Fruit fly (Drosophila melanogaster) whole organism, wandering third instar larva: ENCODE measurements around the gene Ca-beta.

Source experiments
- CG32264 ChIP-seq: fragments of 200-800 bp; sonication (Bioruptor generic); optimal IDR thresholded peaks from 2 replicates; lab custom pipeline; 2016; ENCODE audit warnings: missing biosample characterization, missing genetic modification characterization
- CG9705 ChIP-seq: fragments of 200-800 bp; sonication (Bioruptor generic); optimal IDR thresholded peaks from 2 replicates; lab custom pipeline; 2018; ENCODE audit warnings: missing biosample characterization, mild to moderate bottlenecking, missing genetic modification characterization
- CrebA ChIP-seq: fragments of 200-800 bp; sonication (Bioruptor generic); optimal IDR thresholded peaks from 2 replicates; lab custom pipeline; 2016; ENCODE audit warnings: missing biosample characterization, mild to moderate bottlenecking, missing genetic modification characterization, borderline replicate concordance
- Dfd ChIP-seq: fragments of >200 bp; optimal IDR thresholded peaks from 2 replicates; lab custom pipeline; 2017; ENCODE audit warnings: missing biosample characterization, missing genetic modification characterization
- Dif ChIP-seq: fragments of 200-275, 200-300 bp; sonication (Bioruptor generic); optimal IDR thresholded peaks from 2 replicates; lab custom pipeline; 2018; ENCODE audit warnings: missing biosample characterization, missing genetic modification characterization; ENCODE audit not compliant: partially characterized antibody
- GATAd ChIP-seq: sonication (Bioruptor generic); optimal IDR thresholded peaks from 2 replicates; lab custom pipeline; 2016; ENCODE audit warnings: missing biosample characterization, missing genetic modification characterization
- HLH106 ChIP-seq: fragments of 200-800 bp; optimal IDR thresholded peaks from 3 replicates; lab custom pipeline; 2019; ENCODE audit warnings: missing biosample characterization, mild to moderate bottlenecking, missing genetic modification characterization, moderate library complexity
- Hnf4 ChIP-seq: fragments of 200-800 bp; sonication (Bioruptor generic); optimal IDR thresholded peaks from 2 replicates; lab custom pipeline; 2016; ENCODE audit warnings: missing biosample characterization, mild to moderate bottlenecking, missing genetic modification characterization
- Hr78 ChIP-seq: fragments of >200 bp; optimal IDR thresholded peaks from 2 replicates; lab custom pipeline; 2017; ENCODE audit warnings: missing biosample characterization, missing genetic modification characterization
- Hr83 ChIP-seq: fragments of 200-300 bp; sonication (Bioruptor generic); optimal IDR thresholded peaks from 2 replicates; lab custom pipeline; 2016; ENCODE audit warnings: missing biosample characterization, mild to moderate bottlenecking, missing genetic modification characterization, moderate library complexity; ENCODE audit not compliant: poor library complexity, severe bottlenecking
- Jra ChIP-seq: sonication (Bioruptor generic); optimal IDR thresholded peaks from 2 replicates; lab custom pipeline; 2016; ENCODE audit warnings: missing biosample characterization, missing genetic modification characterization
- Mio ChIP-seq: sonication (Bioruptor generic); optimal IDR thresholded peaks from 2 replicates; lab custom pipeline; 2016; ENCODE audit warnings: missing biosample characterization, missing genetic modification characterization
- Myc ChIP-seq: fragments of >200 bp; optimal IDR thresholded peaks from 2 replicates; lab custom pipeline; 2017
- N ChIP-seq: fragments of >200 bp; optimal IDR thresholded peaks from 2 replicates; lab custom pipeline; 2018; ENCODE audit warnings: missing biosample characterization, missing external identifiers, missing genetic modification characterization
- OdsH ChIP-seq: fragments of 200-800 bp; sonication (Bioruptor generic); optimal IDR thresholded peaks from 2 replicates; lab custom pipeline; 2016; ENCODE audit warnings: missing biosample characterization, mild to moderate bottlenecking, missing genetic modification characterization
- Rel ChIP-seq, 2 experiments: fragments of 200-800 bp; sonication (Bioruptor generic) in 1 of 2; optimal IDR thresholded peaks; 2 replicates in 1 of 2; 3 replicates in 1 of 2; lab custom pipeline; 2016 to 2019; ENCODE audit warnings: mild to moderate bottlenecking in 2 of 2, missing biosample characterization in 2 of 2, missing genetic modification characterization in 2 of 2, moderate library complexity in 1 of 2
- Sp1 ChIP-seq: fragments of 200-800 bp; sonication (Bioruptor generic); optimal IDR thresholded peaks from 3 replicates; lab custom pipeline; 2019; ENCODE audit warnings: missing biosample characterization, mild to moderate bottlenecking, missing genetic modification characterization, moderate library complexity
- Vsx2 ChIP-seq: fragments of 200-300, 225-300 bp; sonication (Bioruptor generic); optimal IDR thresholded peaks from 2 replicates; lab custom pipeline; 2018; ENCODE audit warnings: missing biosample characterization, missing genetic modification characterization; ENCODE audit not compliant: partially characterized antibody
- br ChIP-seq: fragments of 200-800 bp; sonication (Bioruptor generic); optimal IDR thresholded peaks from 2 replicates; lab custom pipeline; 2016; ENCODE audit warnings: missing biosample characterization, missing genetic modification characterization
- brk ChIP-seq: fragments of 200-800 bp; sonication (Bioruptor generic); optimal IDR thresholded peaks from 2 replicates; lab custom pipeline; 2016; ENCODE audit warnings: missing biosample characterization, mild to moderate bottlenecking, missing genetic modification characterization
- dl ChIP-seq, 2 experiments: fragments of 175-275, 200-275 bp in 1 of 2; fragments of 200-275 bp in 1 of 2; sonication (Bioruptor generic); optimal IDR thresholded peaks; lab custom pipeline; 2018; ENCODE audit warnings: mild to moderate bottlenecking in 2 of 2, missing biosample characterization in 2 of 2, missing genetic modification characterization in 2 of 2, moderate library complexity in 2 of 2; ENCODE audit not compliant: partially characterized antibody in 2 of 2, insufficient read depth in 1 of 2
- dmrt93B ChIP-seq: fragments of 200-800 bp; sonication (Bioruptor generic); optimal IDR thresholded peaks from 2 replicates; lab custom pipeline; 2018; ENCODE audit warnings: missing biosample characterization, mild to moderate bottlenecking, missing genetic modification characterization
- dsf ChIP-seq: sonication (Bioruptor generic); optimal IDR thresholded peaks from 2 replicates; lab custom pipeline; 2016; ENCODE audit warnings: missing biosample characterization, missing genetic modification characterization, borderline replicate concordance
- ey ChIP-seq: fragments of 200-800 bp; sonication (Bioruptor generic); optimal IDR thresholded peaks from 2 replicates; lab custom pipeline; 2016; ENCODE audit warnings: missing biosample characterization, missing genetic modification characterization
- foxo ChIP-seq, 2 experiments: fragments of 200-800 bp; sonication (Bioruptor generic); optimal IDR thresholded peaks; 2 replicates in 1 of 2; 3 replicates in 1 of 2; lab custom pipeline; 2016 to 2017; ENCODE audit warnings: missing biosample characterization in 2 of 2, missing genetic modification characterization in 2 of 2
- fru ChIP-seq: fragments of 200-800 bp; sonication (Bioruptor generic); optimal IDR thresholded peaks from 3 replicates; lab custom pipeline; 2016; ENCODE audit warnings: missing biosample characterization, mild to moderate bottlenecking, missing genetic modification characterization
- h ChIP-seq: fragments of 200-800 bp; sonication (Bioruptor generic); optimal IDR thresholded peaks from 3 replicates; lab custom pipeline; 2016; ENCODE audit warnings: missing biosample characterization, mild to moderate bottlenecking, missing genetic modification characterization
- jim ChIP-seq: fragments of 175-275, 200-325 bp; sonication (Bioruptor generic); optimal IDR thresholded peaks from 2 replicates; lab custom pipeline; 2016; ENCODE audit warnings: missing biosample characterization, mild to moderate bottlenecking, missing genetic modification characterization
- lola ChIP-seq: fragments of >200 bp; optimal IDR thresholded peaks from 2 replicates; lab custom pipeline; 2017; ENCODE audit warnings: missing biosample characterization, missing genetic modification characterization
- pan ChIP-seq: fragments of >200 bp; optimal IDR thresholded peaks from 2 replicates; lab custom pipeline; 2017
- psq ChIP-seq: fragments of 200-800 bp; sonication (Bioruptor generic); optimal IDR thresholded peaks from 3 replicates; lab custom pipeline; 2017; ENCODE audit warnings: missing biosample characterization, mild to moderate bottlenecking, missing genetic modification characterization, moderate library complexity
- rgr ChIP-seq: fragments of 200-800 bp; sonication (Bioruptor generic); optimal IDR thresholded peaks from 3 replicates; lab custom pipeline; 2016; ENCODE audit warnings: missing biosample characterization, mild to moderate bottlenecking, missing genetic modification characterization
- sage ChIP-seq: fragments of 200-800 bp; sonication (Bioruptor generic); optimal IDR thresholded peaks from 2 replicates; lab custom pipeline; 2016; ENCODE audit warnings: missing biosample characterization, mild to moderate bottlenecking, missing genetic modification characterization
- sv ChIP-seq: fragments of 200-800 bp; sonication (Bioruptor generic); optimal IDR thresholded peaks from 3 replicates; lab custom pipeline; 2016; ENCODE audit warnings: missing biosample characterization, missing genetic modification characterization
- woc ChIP-seq: sonication (Bioruptor generic); optimal IDR thresholded peaks from 2 replicates; lab custom pipeline; 2016; ENCODE audit warnings: missing biosample characterization, mild to moderate bottlenecking, missing genetic modification characterization

Ca-beta gene

dm6 chr2L:11113011-11113528 is 90.3 kb downstream of the Ca-beta start, which contains the start of gene Idua (continued):
- TF ChIP-seq Sp1 (GFP tag; lab: Kevin White, UChicago) (peak; percentile 81), Hr78 (no peak), CrebA (GFP tag; lab: Kevin White, UChicago) (no peak), rgr (GFP tag; lab: Kevin White, UChicago) (no peak)
- TF ChIP-seq, all 38 proteins: peak for 8

- TF ChIP-seq Jra (GFP tag; lab: Kevin White, UChicago) (peak; percentile 97), sv (GFP tag; lab: Kevin White, UChicago) (peak; percentile 98), CG9705 (GFP tag; lab: Kevin White, UChicago) (peak; percentile 97), psq (GFP tag; lab: Kevin White, UChicago) (peak; percentile 95), h (GFP tag; lab: Kevin White, UChicago) (peak; percentile 98), Sp1 (GFP tag; lab: Kevin White, UChicago) (peak; percentile 97), OdsH (GFP tag; lab: Kevin White, UChicago) (peak; percentile 97), Dfd (no peak), Mio (GFP tag; lab: Kevin White, UChicago) (peak; percentile 87), HLH106 (tag; lab: Kevin White, UChicago) (peak; percentile 98), N (GFP tag; lab: Kevin White, UChicago) (no peak), GATAd (GFP tag; lab: Kevin White, UChicago) (peak; percentile 90), foxo (GFP tag; optimal IDR thresholded peaks at IDR 0.05; lab: Kevin White, UChicago) (peak; percentile 83 to 99), Myc (lab: Kevin White, UChicago) (no peak), Vsx2 (no peak), brk (GFP tag; lab: Kevin White, UChicago) (no peak), lola (GFP tag; lab: Kevin White, UChicago) (no peak), Rel (GFP tag; optimal IDR thresholded peaks at IDR 0.05; lab: Kevin White, UChicago) (peak; percentile 79), Rel (tag; optimal IDR thresholded peaks at IDR 0.05; lab: Kevin White, UChicago) (peak; percentile 88), pan (no peak), jim (GFP tag; lab: Kevin White, UChicago) (peak; percentile 87), ey (GFP tag; lab: Kevin White, UChicago) (peak; percentile 97), Hr78 (no peak), fru (GFP tag; lab: Kevin White, UChicago) (peak; percentile 97), Dif (GFP tag; lab: Kevin White, UChicago) (no peak), Hr83 (GFP tag; lab: Kevin White, UChicago) (peak; percentile 94), sage (GFP tag; lab: Kevin White, UChicago) (peak; percentile 93), dl (GFP tag; optimal IDR thresholded peaks at IDR 0.05; lab: Kevin White, UChicago; ENCODE audit: insufficient read depth in 1 of 2, partially characterized antibody in 2 of 2) (no peak), woc (GFP tag; lab: Kevin White, UChicago) (peak; percentile 97), dsf (GFP tag; lab: Kevin White, UChicago) (peak; percentile 94), br (peak; percentile 97), rgr (GFP tag; lab: Kevin White, UChicago) (peak; percentile 98), CG32264 (GFP tag; lab: Kevin White, UChicago) (peak; percentile 88), CrebA (GFP tag; lab: Kevin White, UChicago) (no peak), Hnf4 (GFP tag; lab: Kevin White, UChicago) (peak; percentile 97), dmrt93B (GFP tag; lab: Kevin White, UChicago) (peak; percentile 98)
Observed at dm6 chr2L:11106562-11106962, 96.8 kb downstream of the Ca-beta start, which contains the start of gene Reps. TSS of gene Reps (minus strand) at chr2L:11106645.
